Worm (Caenorhabditis elegans) whole organism, L1 larva: ENCODE data around the gene tra-2.

Source experiments
- C04F5.9 ChIP-seq: sonication (generic microtip); optimal IDR thresholded peaks from 2 replicates; lab custom pipeline; 2016; ENCODE audit warnings: missing genetic modification characterization, missing compliant biosample characterization
- C16A3.4 ChIP-seq: fragments of 150-350 bp; optimal IDR thresholded peaks from 2 replicates; lab custom pipeline; 2014; ENCODE audit warnings: missing biosample characterization, missing genetic modification characterization
- aly-2 ChIP-seq: fragments of 150-350 bp; optimal IDR thresholded peaks from 2 replicates; lab custom pipeline; 2014; ENCODE audit warnings: missing biosample characterization, missing genetic modification characterization
- ama-1 ChIP-seq: fragments of 150-350 bp; optimal IDR thresholded peaks from 2 replicates; lab custom pipeline; 2014
- blmp-1 ChIP-seq: fragments of 150-350 bp; optimal IDR thresholded peaks from 2 replicates; lab custom pipeline; 2014; ENCODE audit warnings: missing biosample characterization, missing genetic modification characterization
- ceh-63 ChIP-seq: fragments of 200-800 bp; sonication (Bioruptor generic); optimal IDR thresholded peaks from 2 replicates; lab custom pipeline; 2018; ENCODE audit warnings: mild to moderate bottlenecking, missing genetic modification characterization, missing compliant biosample characterization
- ceh-90 ChIP-seq: sonication (generic microtip); optimal IDR thresholded peaks from 2 replicates; lab custom pipeline; 2016; ENCODE audit warnings: missing genetic modification characterization, missing compliant biosample characterization
- dpl-1 ChIP-seq, 3 experiments: fragments of 150-350 bp in 2 of 3; sonication (generic microtip) in 1 of 3; optimal IDR thresholded peaks; 2 replicates each; lab custom pipeline; 2014 to 2017; ENCODE audit warnings: missing biosample characterization in 3 of 3, missing genetic modification characterization in 3 of 3, missing genetic modification reagents in 3 of 3
- dsc-1 ChIP-seq: sonication (generic microtip); optimal IDR thresholded peaks from 2 replicates; lab custom pipeline; 2016; ENCODE audit warnings: mild to moderate bottlenecking, missing genetic modification characterization, missing compliant biosample characterization
- efl-1 ChIP-seq, 4 experiments: fragments of 150-350 bp; optimal IDR thresholded peaks in 3 of 4; peaks in 1 of 4; 1 replicate in 1 of 4; 2 replicates in 3 of 4; lab custom pipeline; 2014; ENCODE audit warnings: missing biosample characterization in 2 of 4, missing genetic modification characterization in 2 of 4, missing genetic modification reagents in 2 of 4
- efl-3 ChIP-seq: fragments of 200-800 bp; sonication (Bioruptor generic); optimal IDR thresholded peaks from 2 replicates; lab custom pipeline; 2018; ENCODE audit warnings: mild to moderate bottlenecking, missing genetic modification characterization, missing compliant biosample characterization
- egl-27 ChIP-seq, 2 experiments: fragments of 150-350 bp in 1 of 2; sonication (generic microtip); optimal IDR thresholded peaks; 3 replicates each; lab custom pipeline; 2017 to 2018; ENCODE audit warnings: missing biosample characterization in 2 of 2, missing genetic modification characterization in 2 of 2, missing genetic modification reagents in 2 of 2
- elt-2 ChIP-seq: sonication (generic microtip); optimal IDR thresholded peaks from 2 replicates; lab custom pipeline; 2016; ENCODE audit warnings: missing genetic modification characterization, mild to moderate bottlenecking, inconsistent platforms, missing compliant biosample characterization, missing genetic modification reagents
- elt-3 ChIP-seq, 6 experiments: fragments of 150-350 bp in 1 of 6; sonication (generic microtip); optimal IDR thresholded peaks; 2 replicates each; lab custom pipeline; 2017 to 2018; ENCODE audit warnings: missing biosample characterization in 6 of 6, missing genetic modification characterization in 6 of 6, inconsistent platforms in 1 of 6
- fkh-10 ChIP-seq: sonication (generic microtip); optimal IDR thresholded peaks from 2 replicates; lab custom pipeline; 2017; ENCODE audit warnings: missing biosample characterization, missing genetic modification reagents, missing genetic modification characterization
- fkh-8 ChIP-seq: sonication (generic microtip); optimal IDR thresholded peaks from 2 replicates; lab custom pipeline; 2016; ENCODE audit warnings: mild to moderate bottlenecking, missing genetic modification characterization, missing compliant biosample characterization
- hlh-17 ChIP-seq: fragments of 200-800 bp; sonication (Bioruptor generic); optimal IDR thresholded peaks from 2 replicates; lab custom pipeline; 2018; ENCODE audit warnings: missing genetic modification characterization, mild to moderate bottlenecking, missing compliant biosample characterization, moderate library complexity, borderline replicate concordance
- hlh-4 ChIP-seq: sonication (generic microtip); optimal IDR thresholded peaks from 2 replicates; lab custom pipeline; 2016; ENCODE audit warnings: mild to moderate bottlenecking, missing genetic modification characterization, missing compliant biosample characterization
- isw-1 ChIP-seq: fragments of 200-800 bp; sonication (Bioruptor generic); IDR thresholded peaks from 2 replicates; pipeline ENCODE4 v1.3.6; 2022; ENCODE audit warnings: missing genetic modification characterization, missing compliant biosample characterization
- lin-13 ChIP-seq: fragments of 150-350 bp; optimal IDR thresholded peaks from 2 replicates; lab custom pipeline; 2014; ENCODE audit warnings: missing biosample characterization, missing genetic modification reagents, missing genetic modification characterization
- lin-15B ChIP-seq: fragments of 150-350 bp; sonication (generic microtip); optimal IDR thresholded peaks from 3 replicates; lab custom pipeline; 2014; ENCODE audit warnings: missing biosample characterization, missing genetic modification characterization
- lin-39 ChIP-seq: fragments of 150-350 bp; optimal IDR thresholded peaks from 2 replicates; lab custom pipeline; 2014; ENCODE audit warnings: missing biosample characterization, missing genetic modification reagents, missing genetic modification characterization
- lir-3 ChIP-seq: sonication (generic microtip); optimal IDR thresholded peaks from 2 replicates; lab custom pipeline; 2016; ENCODE audit warnings: mild to moderate bottlenecking, missing genetic modification characterization, moderate library complexity, missing compliant biosample characterization; ENCODE audit not compliant: poor library complexity
- mdl-1 ChIP-seq, 2 experiments: fragments of 150-350 bp; optimal IDR thresholded peaks; 2 replicates each; lab custom pipeline; 2014 to 2017; ENCODE audit warnings: missing biosample characterization in 2 of 2, missing genetic modification characterization in 2 of 2, inconsistent platforms in 1 of 2
- nhr-19 ChIP-seq: fragments of 200-800 bp; sonication (Bioruptor generic); conservative IDR thresholded peaks from 2 replicates; pipeline ENCODE4 v1.3.6; 2022; ENCODE audit warnings: missing genetic modification characterization, missing compliant biosample characterization
- nhr-20 ChIP-seq: sonication (generic microtip); optimal IDR thresholded peaks from 2 replicates; lab custom pipeline; 2016; ENCODE audit warnings: mild to moderate bottlenecking, missing genetic modification characterization, missing compliant biosample characterization
- nhr-47 ChIP-seq: sonication (generic microtip); optimal IDR thresholded peaks from 2 replicates; lab custom pipeline; 2016; ENCODE audit warnings: mild to moderate bottlenecking, missing genetic modification characterization, moderate library complexity, missing compliant biosample characterization
- nhr-76 ChIP-seq: sonication (generic microtip); optimal IDR thresholded peaks from 2 replicates; lab custom pipeline; 2017; ENCODE audit warnings: missing biosample characterization, missing genetic modification characterization
- nhr-77 ChIP-seq: fragments of 150-350 bp; optimal IDR thresholded peaks from 2 replicates; lab custom pipeline; 2014; ENCODE audit warnings: missing biosample characterization, missing genetic modification characterization
- nhr-85 ChIP-seq: sonication (generic microtip); peaks from one replicate; lab custom pipeline; 2016; ENCODE audit warnings: missing genetic modification characterization, inconsistent platforms, missing compliant biosample characterization
- pax-3 ChIP-seq: fragments of 200-800 bp; sonication (Bioruptor generic); optimal IDR thresholded peaks from 2 replicates; lab custom pipeline; 2018; ENCODE audit warnings: mild to moderate bottlenecking, missing genetic modification characterization, moderate library complexity, missing compliant biosample characterization
- rnt-1 ChIP-seq: sonication (generic microtip); optimal IDR thresholded peaks from 2 replicates; lab custom pipeline; 2016; ENCODE audit warnings: mild to moderate bottlenecking, missing genetic modification characterization, moderate library complexity, missing compliant biosample characterization
- skn-1 ChIP-seq: fragments of 150-350 bp; optimal IDR thresholded peaks from 2 replicates; lab custom pipeline; 2014; ENCODE audit warnings: missing biosample characterization, missing genetic modification characterization
- snpc-4 ChIP-seq: fragments of 150-350 bp; optimal IDR thresholded peaks from 2 replicates; lab custom pipeline; 2014; ENCODE audit warnings: missing biosample characterization, missing genetic modification characterization
- sox-4 ChIP-seq: sonication (generic microtip); optimal IDR thresholded peaks from 2 replicates; lab custom pipeline; 2016; ENCODE audit warnings: missing genetic modification characterization, missing compliant biosample characterization
- sptf-1 ChIP-seq: fragments of 150-350 bp; optimal IDR thresholded peaks from 2 replicates; lab custom pipeline; 2014; ENCODE audit warnings: missing biosample characterization, missing genetic modification characterization
- sup-37 ChIP-seq: fragments of 200-800 bp; sonication (Bioruptor generic); optimal IDR thresholded peaks from 2 replicates; lab custom pipeline; 2018; ENCODE audit warnings: mild to moderate bottlenecking, missing genetic modification characterization, missing compliant biosample characterization
- swsn-7 ChIP-seq: sonication (generic microtip); optimal IDR thresholded peaks from 2 replicates; lab custom pipeline; 2016; ENCODE audit warnings: missing genetic modification characterization, missing compliant biosample characterization
- tbx-2 ChIP-seq: sonication (generic microtip); optimal IDR thresholded peaks from 2 replicates; lab custom pipeline; 2016; ENCODE audit warnings: missing genetic modification characterization, missing compliant biosample characterization
- tlp-1 ChIP-seq: fragments of 150-350 bp; optimal IDR thresholded peaks from 2 replicates; lab custom pipeline; 2014; ENCODE audit warnings: missing biosample characterization, missing genetic modification characterization
- unc-30 ChIP-seq: sonication (generic microtip); optimal IDR thresholded peaks from 2 replicates; lab custom pipeline; 2017; ENCODE audit warnings: missing biosample characterization, missing genetic modification characterization
- unc-62 ChIP-seq: fragments of 150-350 bp; optimal IDR thresholded peaks from 2 replicates; lab custom pipeline; 2014; ENCODE audit warnings: missing biosample characterization, missing genetic modification reagents, missing genetic modification characterization
- unc-86 ChIP-seq: sonication (generic microtip); optimal IDR thresholded peaks from 2 replicates; lab custom pipeline; 2016; ENCODE audit warnings: missing genetic modification characterization, missing compliant biosample characterization
- vab-15 ChIP-seq: sonication (generic microtip); optimal IDR thresholded peaks from 2 replicates; lab custom pipeline; 2017; ENCODE audit warnings: missing genotype, mild to moderate bottlenecking, missing genetic modification characterization, missing compliant biosample characterization
- xbp-1 ChIP-seq: sonication (generic microtip); optimal IDR thresholded peaks from 2 replicates; lab custom pipeline; 2016; ENCODE audit warnings: missing genetic modification characterization, missing compliant biosample characterization

tra-2 gene

DNA sequence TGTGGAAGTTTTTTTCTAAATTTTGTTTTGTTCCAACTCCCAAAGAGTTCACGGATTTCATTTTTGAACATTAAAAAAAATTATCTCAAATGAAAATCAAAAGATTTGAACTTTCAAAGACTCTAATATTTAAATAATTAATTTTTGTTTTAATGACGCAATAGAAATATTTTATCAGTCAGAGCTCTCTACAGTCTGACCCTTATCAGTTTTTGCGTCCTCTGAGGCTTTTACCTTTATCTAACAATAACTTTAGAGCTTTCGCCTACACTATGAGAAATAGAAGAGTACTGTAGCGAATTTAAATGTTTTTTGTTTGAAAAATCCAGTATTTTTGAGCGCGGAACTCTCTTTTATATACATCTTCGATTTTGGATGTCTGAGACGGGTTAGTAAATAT, 46.6 kb downstream of the tra-2 start, which contains the start of gene B0252.5:
B0252.5 (minus strand) TSS at position 17 of the 400 bp plus-strand sequence.
- no peak for TF ChIP-seq ama-1 (lab: Kevin White, UChicago)
- TF ChIP-seq elt-2 (tag; lab: Kevin White, UChicago) = peak; percentile 32

DNA sequence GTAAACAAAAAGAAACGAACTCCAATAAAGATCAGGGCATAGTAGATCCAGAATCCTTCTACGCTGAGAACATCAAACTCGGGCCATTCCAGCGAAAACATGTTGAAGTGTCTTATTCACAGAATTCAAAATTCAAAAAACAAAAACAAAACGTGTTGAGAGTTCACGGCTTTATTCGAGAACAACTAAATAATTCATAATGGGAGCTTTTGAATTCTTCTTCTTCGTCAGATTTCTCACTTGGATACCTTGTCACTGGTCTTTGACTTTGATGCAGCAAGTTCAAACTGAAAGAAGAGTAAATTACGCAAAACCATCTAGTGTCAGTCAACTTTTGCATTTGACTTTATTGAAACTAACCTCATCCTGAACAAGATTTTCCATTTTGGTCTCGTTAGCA, 47.8 kb downstream of the tra-2 start, which contains the start of gene B0252.11:
B0252.11 (minus strand) TSS at position 101 of the 400 bp plus-strand sequence.
- TF ChIP-seq rnt-1 (tag; lab: Kevin White, UChicago) = no peak
- no peak for TF ChIP-seq unc-30
- no peak for TF ChIP-seq efl-1 (optimal IDR thresholded peaks at IDR 0.05; lab: Kevin White, UChicago)
- peak in 1 of 2 experiments; percentile 85 for TF ChIP-seq efl-1 (GFP tag; optimal IDR thresholded peaks at IDR 0.05 in 1 of 2; lab: Kevin White, UChicago)

DNA sequence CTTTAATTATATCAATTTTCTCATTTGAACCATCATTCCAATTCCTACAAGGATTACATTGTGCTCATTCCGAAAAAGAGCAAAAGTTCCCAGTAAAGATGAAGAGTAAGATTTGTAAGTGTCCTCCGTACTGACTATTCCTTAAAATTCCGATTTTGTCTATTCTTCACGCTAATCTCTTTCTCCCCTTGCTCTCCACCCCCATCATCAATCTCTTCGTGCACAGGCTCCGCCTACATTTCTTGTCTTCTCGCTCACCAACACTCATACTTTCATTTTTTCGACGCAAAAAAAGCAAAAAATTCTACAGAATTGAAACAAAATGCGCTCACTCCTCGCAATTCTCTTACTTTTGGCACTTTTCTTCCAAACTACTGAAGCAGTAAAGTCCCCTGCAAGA, 49.6 kb downstream of the tra-2 start, which contains the start of gene B0252.8:
B0252.8 (plus strand) TSS at position 292 of the 400 bp plus-strand sequence.
- TF ChIP-seq isw-1 (GFP tag; lab: Robert Waterston, UW) (no peak), elt-2 (tag; lab: Kevin White, UChicago) (no peak), fkh-10 (GFP tag; lab: Kevin White, UChicago) (no peak), C16A3.4 (tag; lab: Kevin White, UChicago) (no peak), nhr-20 (tag; lab: Kevin White, UChicago) (no peak), pax-3 (tag; lab: Kevin White, UChicago) (no peak), lin-39 (tag; lab: Kevin White, UChicago) (no peak), nhr-76 (tag; lab: Kevin White, UChicago) (no peak), efl-3 (GFP tag; lab: Kevin White, UChicago) (no peak), nhr-77 (tag; lab: Kevin White, UChicago) (no peak)

DNA sequence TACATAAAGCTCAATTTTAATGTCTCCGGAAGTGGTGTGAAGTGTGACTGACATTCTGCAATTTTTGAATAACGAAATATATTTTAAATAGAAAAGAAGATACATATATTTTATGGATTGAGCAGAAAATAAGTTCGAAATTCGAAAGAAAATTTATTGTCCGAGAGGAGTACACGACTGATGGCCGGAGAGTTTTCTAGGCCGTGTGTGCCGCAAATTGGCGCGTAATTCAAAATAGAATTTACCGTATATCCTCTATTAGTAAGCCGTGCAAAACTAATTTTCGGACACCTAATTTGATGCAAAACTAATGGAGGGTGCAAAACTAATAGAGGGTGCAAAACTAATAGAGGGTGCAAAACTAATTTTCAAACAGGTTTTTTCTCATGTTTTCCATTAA, 52.2 kb downstream of the tra-2 start, which contains the start of gene cyn-10:
cyn-10 (minus strand) TSS at position 57 of the 400 bp plus-strand sequence.
- TF ChIP-seq unc-62 (no peak), skn-1 (peak; percentile 58), mdl-1 (tag; optimal IDR thresholded peaks at IDR 0.05; lab: Kevin White, UChicago) (peak in 1 of 2 experiments; percentile 29), ama-1 (lab: Kevin White, UChicago) (no peak), unc-86 (tag; lab: Kevin White, UChicago) (peak; percentile 84), xbp-1 (tag; lab: Kevin White, UChicago) (peak; percentile 92), vab-15 (tag; lab: Kevin White, UChicago) (peak; percentile 72), elt-3 (tag; optimal IDR thresholded peaks at IDR 0.05; lab: Kevin White, UChicago) (peak in 2 of 6 experiments; percentile 52 to 71), sup-37 (peak; percentile 71), lin-13 (GFP tag; lab: Kevin White, UChicago) (peak; percentile 31), lin-15B (peak; percentile 38), tbx-2 (tag; lab: Kevin White, UChicago) (peak; percentile 94), swsn-7 (tag; lab: Kevin White, UChicago) (peak; percentile 93), nhr-76 (tag; lab: Kevin White, UChicago) (no peak), C16A3.4 (tag; lab: Kevin White, UChicago) (peak; percentile 49), fkh-8 (peak; percentile 77), ceh-63 (GFP tag; lab: Kevin White, UChicago) (peak; percentile 79), snpc-4 (peak; percentile 44), dpl-1 (GFP tag; optimal IDR thresholded peaks at IDR 0.05; lab: Kevin White, UChicago) (peak; percentile 94 to 96 (median 96)), sptf-1 (no peak), nhr-47 (tag; lab: Kevin White, UChicago) (peak; percentile 96), hlh-17 (GFP tag; lab: Kevin White, UChicago) (peak; percentile 87), egl-27 (tag; optimal IDR thresholded peaks at IDR 0.05; lab: Kevin White, UChicago) (no peak), tlp-1 (tag; lab: Kevin White, UChicago) (no peak), aly-2 (no peak), efl-1 (optimal IDR thresholded peaks at IDR 0.05; lab: Kevin White, UChicago) (peak; percentile 97 to 98), efl-1 (GFP tag; optimal IDR thresholded peaks at IDR 0.05 in 1 of 2; lab: Kevin White, UChicago) (peak; percentile 97 to 100), dsc-1 (peak; percentile 97), hlh-4 (tag; lab: Kevin White, UChicago) (peak; percentile 91), sox-4 (tag; lab: Kevin White, UChicago) (peak; percentile 95), blmp-1 (peak; percentile 61), ceh-90 (tag; lab: Kevin White, UChicago) (peak; percentile 99), lir-3 (tag; lab: Kevin White, UChicago) (peak; percentile 97), rnt-1 (tag; lab: Kevin White, UChicago) (peak; percentile 99), C04F5.9 (tag; lab: Kevin White, UChicago) (peak; percentile 95), nhr-85 (peak; percentile 96), nhr-19 (peak; percentile 95)
